Worm (Caenorhabditis elegans): Measurements from ENCODE around the gene rcq-5.
A peak's percentile ranks its signal among the peaks of the same experiment; 100 is the strongest.

rcq-5 gene

DNA sequence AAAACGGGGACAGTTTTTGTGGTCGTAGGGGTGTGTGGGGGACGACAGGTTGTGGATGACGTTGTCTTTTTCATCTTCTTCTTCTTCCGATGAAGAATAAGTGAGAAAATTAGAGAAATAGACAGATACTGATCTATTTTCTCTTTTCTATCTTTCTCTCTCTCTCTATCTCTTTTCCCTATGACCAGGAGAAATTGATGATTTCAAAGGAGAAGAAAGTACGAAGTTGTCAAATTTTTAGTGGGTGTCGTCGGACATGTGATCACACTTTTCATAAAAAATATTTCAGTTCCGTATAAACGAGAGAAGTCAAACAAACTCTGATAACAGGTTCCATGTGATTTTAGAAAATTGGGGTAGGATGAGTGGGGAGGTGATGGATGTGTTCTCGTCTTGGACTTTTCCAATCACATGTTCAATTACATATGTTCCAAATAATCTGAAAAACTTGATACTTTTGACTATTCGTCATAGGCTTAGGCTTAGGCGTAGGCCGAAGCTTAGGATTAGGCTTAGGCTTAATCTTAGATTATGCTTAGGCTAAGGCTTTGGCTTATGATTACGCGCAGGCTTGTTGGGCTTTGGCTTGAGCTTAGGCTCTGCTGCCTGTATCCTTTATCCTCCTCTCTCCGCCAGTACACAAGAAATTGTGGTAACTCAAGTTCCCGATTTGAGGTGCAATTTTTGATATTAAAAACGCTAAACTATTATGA lies 42.3 kb upstream of the rcq-5 start (continued):
- TF ChIP-seq attf-6 (GFP tag; IDR thresholded peaks at IDR 0.05) (no peak), lin-35 (GFP tag; optimal IDR thresholded peaks at IDR 0.05) (no peak), madf-10 (tag; optimal IDR thresholded peaks at IDR 0.05) (no peak), die-1 (tag; optimal IDR thresholded peaks at IDR 0.05) (peak; percentile 12), ztf-26 (tag; optimal IDR thresholded peaks at IDR 0.05) (peak; percentile 78), egl-18 (GFP tag; IDR thresholded peaks at IDR 0.05) (no peak), sdz-38 (tag; optimal IDR thresholded peaks at IDR 0.05) (no peak), ceh-27 (GFP tag; optimal IDR thresholded peaks at IDR 0.05) (no peak), bed-2 (GFP tag; IDR thresholded peaks at IDR 0.05) (no peak), K12H6.12 (tag; optimal IDR thresholded peaks at IDR 0.05) (no peak), efl-1 (GFP tag; optimal IDR thresholded peaks at IDR 0.05) (no peak), F52B5.7 (tag; optimal IDR thresholded peaks at IDR 0.05) (no peak), nfya-2 (GFP tag; IDR thresholded peaks at IDR 0.05) (no peak), F39B2.1 (GFP tag; IDR thresholded peaks at IDR 0.05) (no peak)

DNA sequence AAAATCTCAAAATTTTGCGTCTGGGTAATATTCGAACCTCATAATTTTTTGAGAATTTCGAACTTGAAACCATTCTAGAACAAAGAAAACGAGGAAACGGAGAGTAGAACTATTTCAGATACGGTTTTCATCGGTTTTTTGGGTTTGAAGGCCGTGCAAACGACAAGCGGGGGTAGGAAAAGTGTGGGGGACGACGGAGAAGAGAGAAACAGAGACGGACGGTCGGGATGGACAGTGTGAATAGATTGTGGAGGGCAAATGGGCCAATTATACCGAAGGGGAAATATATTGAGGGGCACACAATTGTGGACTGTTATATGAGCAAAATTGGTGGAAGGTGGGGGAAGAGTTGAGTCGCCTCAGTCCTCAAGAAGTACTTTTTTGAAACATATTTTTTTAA lies 41.0 kb upstream of the rcq-5 start:
- TF ChIP-seq atf-7 (tag; optimal IDR thresholded peaks at IDR 0.05) (no peak), ama-1 (optimal IDR thresholded peaks at IDR 0.05) (peak; percentile 68), ama-1 (GFP tag; optimal IDR thresholded peaks at IDR 0.05) (no peak)

DNA sequence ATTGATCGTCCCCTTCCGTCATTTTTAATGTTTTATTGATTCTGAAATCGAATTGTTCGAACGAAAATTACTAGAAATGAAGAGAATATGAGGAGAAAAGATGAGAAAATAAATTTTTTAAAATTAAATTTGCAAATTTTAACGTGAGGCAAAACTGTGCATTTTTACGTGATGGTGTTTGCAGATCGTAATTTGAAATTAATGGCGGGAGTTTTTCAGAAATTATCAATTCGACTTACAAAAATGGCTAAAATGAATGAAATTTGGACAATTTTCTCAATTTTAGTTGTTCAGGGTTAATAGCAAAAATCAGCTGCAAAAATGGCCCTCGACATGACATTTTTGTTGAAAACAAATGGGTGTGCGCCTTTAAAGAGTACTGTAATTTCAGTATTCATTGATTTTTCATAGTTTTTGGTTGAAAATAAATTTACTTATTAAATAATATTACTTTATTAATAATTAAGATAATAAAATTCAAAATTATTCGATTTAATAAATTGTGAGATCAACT lies 40.4 kb upstream of the rcq-5 start, which contains the start of gene rei-1:
rei-1 (minus strand) TSS at position 84 of the 514 bp plus-strand sequence.
- TF ChIP-seq gei-17 (GFP tag; optimal IDR thresholded peaks at IDR 0.05): no peak
- peak; percentile 32; the same call in 1 of the 2 replicates for TF ChIP-seq D2030.7 (GFP tag; IDR thresholded peaks at IDR 0.05)
- TF ChIP-seq B0035.1 (tag; optimal IDR thresholded peaks at IDR 0.05): no peak
- peak; percentile 37 for TF ChIP-seq F33H1.4 (GFP tag; IDR thresholded peaks at IDR 0.05)
- TF ChIP-seq madf-8 (GFP tag; conservative IDR thresholded peaks at IDR 0.05): peak; percentile 29
- no peak for TF ChIP-seq attf-5 (GFP tag; optimal IDR thresholded peaks at IDR 0.05)
- peak; percentile 60 for TF ChIP-seq efl-1 (GFP tag; optimal IDR thresholded peaks at IDR 0.05)
- no peak for TF ChIP-seq pha-4 (tag; optimal IDR thresholded peaks at IDR 0.05)
- no peak for TF ChIP-seq ceh-91 (GFP tag; IDR thresholded peaks at IDR 0.05)
- peak; percentile 37 for TF ChIP-seq madf-6 (GFP tag; IDR thresholded peaks at IDR 0.05)
- no peak for TF ChIP-seq F10E7.11 (tag; optimal IDR thresholded peaks at IDR 0.05)
- no peak for TF ChIP-seq ztf-6 (GFP tag; IDR thresholded peaks at IDR 0.05)
- TF ChIP-seq Y53G8AR.9 (GFP tag; conservative IDR thresholded peaks at IDR 0.05): 0 out of 2 replicates have a peak, but pooled peaks have one; percentile 19
- TF ChIP-seq F37B4.10 (GFP tag; IDR thresholded peaks at IDR 0.05): no peak
- TF ChIP-seq F49E8.2 (tag; optimal IDR thresholded peaks at IDR 0.05; ENCODE audit: insufficient read depth): no peak
- peak; percentile 58 for TF ChIP-seq lin-54 (GFP tag; optimal IDR thresholded peaks at IDR 0.05)
- TF ChIP-seq lsl-1 (GFP tag; optimal IDR thresholded peaks at IDR 0.05): peak; percentile 86
- no peak for TF ChIP-seq nfyb-1 (GFP tag; IDR thresholded peaks at IDR 0.05)
- TF ChIP-seq nhr-90 (tag; optimal IDR thresholded peaks at IDR 0.05): no peak
- no peak for TF ChIP-seq ceh-100 (GFP tag; IDR thresholded peaks at IDR 0.05)
- no peak for TF ChIP-seq cebp-1 (GFP tag; IDR thresholded peaks at IDR 0.05)
- no peak for TF ChIP-seq cebp-1 (tag; optimal IDR thresholded peaks at IDR 0.05)
- no peak for TF ChIP-seq pbrm-1 (GFP tag; IDR thresholded peaks at IDR 0.05)
